Worm (Caenorhabditis elegans) whole organism, L1 larva: ENCODE measurements around the gene efk-1.

Source experiments
- ceh-82 ChIP-seq, 3 experiments: fragments of 150-350 bp in 1 of 3; sonication (generic microtip) in 2 of 3; optimal IDR thresholded peaks; 2 replicates each; lab custom pipeline; 2014 to 2017; ENCODE audit warnings: missing biosample characterization in 3 of 3, missing genetic modification characterization in 3 of 3
- fos-1 ChIP-seq: fragments of 150-350 bp; optimal IDR thresholded peaks from 2 replicates; lab custom pipeline; 2014; ENCODE audit warnings: missing biosample characterization, missing genetic modification characterization
- lin-14 ChIP-seq: fragments of 200-800 bp; sonication (Bioruptor generic); optimal IDR thresholded peaks from 2 replicates; lab custom pipeline; 2018; ENCODE audit warnings: mild to moderate bottlenecking, missing genetic modification characterization, moderate library complexity, missing compliant biosample characterization
- nhr-237 ChIP-seq: fragments of 150-350 bp; optimal IDR thresholded peaks from 2 replicates; lab custom pipeline; 2014; ENCODE audit warnings: missing biosample characterization, missing genetic modification characterization
- nhr-28 ChIP-seq: fragments of 150-350 bp; optimal IDR thresholded peaks from 2 replicates; lab custom pipeline; 2014; ENCODE audit warnings: missing biosample characterization, missing genetic modification characterization
- nhr-85 ChIP-seq: sonication (generic microtip); peaks from one replicate; lab custom pipeline; 2016; ENCODE audit warnings: missing genetic modification characterization, inconsistent platforms, missing compliant biosample characterization
- pag-3 ChIP-seq: sonication (generic microtip); optimal IDR thresholded peaks from 2 replicates; lab custom pipeline; 2017; ENCODE audit warnings: missing genetic modification characterization, mild to moderate bottlenecking, missing compliant biosample characterization, antibody characterized with exemption, borderline replicate concordance; ENCODE audit not compliant: insufficient read depth
- pqm-1 ChIP-seq: sonication (generic microtip); optimal IDR thresholded peaks from 3 replicates; lab custom pipeline; 2017; ENCODE audit warnings: missing biosample characterization, missing genetic modification characterization
- snpc-4 ChIP-seq: fragments of 150-350 bp; optimal IDR thresholded peaks from 2 replicates; lab custom pipeline; 2014; ENCODE audit warnings: missing biosample characterization, missing genetic modification characterization
- unc-130 ChIP-seq: fragments of 150-350 bp; optimal IDR thresholded peaks from 2 replicates; lab custom pipeline; 2017; ENCODE audit warnings: missing biosample characterization, missing genetic modification characterization, inconsistent platforms
- unc-62 ChIP-seq: fragments of 150-350 bp; optimal IDR thresholded peaks from 2 replicates; lab custom pipeline; 2014; ENCODE audit warnings: missing biosample characterization, missing genetic modification reagents, missing genetic modification characterization
- unc-86 ChIP-seq: sonication (generic microtip); optimal IDR thresholded peaks from 2 replicates; lab custom pipeline; 2016; ENCODE audit warnings: missing genetic modification characterization, missing compliant biosample characterization
- vab-15 ChIP-seq: sonication (generic microtip); optimal IDR thresholded peaks from 2 replicates; lab custom pipeline; 2017; ENCODE audit warnings: missing genotype, mild to moderate bottlenecking, missing genetic modification characterization, missing compliant biosample characterization

DNA sequence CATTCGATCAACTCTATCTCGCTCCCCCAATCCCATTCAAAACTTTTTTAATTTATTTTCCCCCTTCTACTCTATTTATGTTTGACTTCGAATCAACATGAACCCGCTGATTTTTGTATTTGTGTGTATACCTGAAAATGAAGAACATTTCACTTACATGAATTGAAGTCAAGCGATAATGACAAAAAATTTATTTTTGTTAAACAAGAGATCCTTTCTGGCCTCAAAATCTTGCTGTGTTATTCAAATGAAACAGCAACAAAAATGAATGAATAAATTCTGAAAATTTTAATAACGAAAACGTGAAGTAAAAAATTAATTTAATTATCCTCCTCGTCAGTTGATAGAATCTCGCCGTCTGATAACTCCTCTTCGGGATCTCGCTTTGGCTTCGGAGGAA lies 34.1 kb upstream of the efk-1 start:
- TF ChIP-seq nhr-28 (tag; lab: Kevin White, UChicago) (no peak), ceh-82 (tag; optimal IDR thresholded peaks at IDR 0.05; lab: Kevin White, UChicago) (no peak), nhr-237 (tag; lab: Kevin White, UChicago) (no peak), fos-1 (tag; lab: Kevin White, UChicago) (no peak), lin-14 (no peak), snpc-4 (tag; lab: Kevin White, UChicago) (no peak), pqm-1 (no peak), pag-3 (tag; lab: Kevin White, UChicago) (no peak), vab-15 (no peak), unc-62 (no peak), unc-86 (tag; lab: Kevin White, UChicago) (no peak), unc-130 (no peak), nhr-85 (tag; lab: Kevin White, UChicago) (no peak)
